Worm (Caenorhabditis elegans) whole organism, L4 larva: ENCODE data around the gene F22F7.3.

Source experiments
- F49E8.2 ChIP-seq: sonication (generic microtip); optimal IDR thresholded peaks from 2 replicates; lab custom pipeline; 2016; ENCODE audit warnings: missing compliant biosample characterization, mild to moderate bottlenecking, missing genetic modification characterization, borderline replicate concordance
- R02D3.7 ChIP-seq: fragments of 150-350 bp; sonication (generic microtip); optimal IDR thresholded peaks from 3 replicates; lab custom pipeline; 2014; ENCODE audit warnings: missing biosample characterization, missing genetic modification characterization
- jun-1 ChIP-seq: fragments of 150-350 bp; optimal IDR thresholded peaks from 2 replicates; lab custom pipeline; 2014; ENCODE audit warnings: missing biosample characterization, missing genetic modification reagents, missing genetic modification characterization
- lin-15B ChIP-seq: fragments of 150-350 bp; sonication (generic microtip); optimal IDR thresholded peaks from 3 replicates; lab custom pipeline; 2014; ENCODE audit warnings: missing biosample characterization, missing genetic modification characterization
- nhr-48 ChIP-seq: sonication (generic microtip); optimal IDR thresholded peaks from 2 replicates; lab custom pipeline; 2016; ENCODE audit warnings: mild to moderate bottlenecking, missing genetic modification characterization, missing compliant biosample characterization
- nhr-77 ChIP-seq: fragments of 150-350 bp; optimal IDR thresholded peaks from 2 replicates; lab custom pipeline; 2014; ENCODE audit warnings: missing biosample characterization, missing genetic modification characterization
- unc-130 ChIP-seq: sonication (generic microtip); optimal IDR thresholded peaks from 2 replicates; lab custom pipeline; 2016; ENCODE audit warnings: missing genetic modification reagents, missing genetic modification characterization, missing compliant biosample characterization

DNA sequence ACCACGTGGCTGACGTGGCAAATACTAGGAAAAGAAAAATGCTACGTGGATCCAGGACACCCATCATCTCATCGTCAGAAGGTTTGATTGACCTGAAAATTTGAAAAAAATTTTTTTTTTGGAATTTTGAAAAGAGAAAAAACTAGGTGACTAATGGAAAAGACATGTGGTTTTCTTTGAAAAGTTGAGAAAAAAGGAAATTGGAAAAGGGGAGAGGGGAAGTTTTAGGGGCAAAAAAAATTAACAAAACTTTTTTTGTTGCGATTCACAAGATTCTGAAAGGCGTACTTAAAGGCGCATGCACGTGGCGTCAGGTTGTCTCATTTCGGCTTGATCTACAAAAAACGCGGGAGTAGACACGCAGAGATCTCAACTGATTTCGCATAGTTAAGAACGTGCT, 37.7 kb upstream of the F22F7.3 start, which contains the start of gene Y40B10A.9:
- TF ChIP-seq jun-1 (tag; lab: Kevin White, UChicago) (no peak), unc-130 (GFP tag; lab: Kevin White, UChicago) (no peak), F49E8.2 (no peak), R02D3.7 (tag; lab: Kevin White, UChicago) (no peak), nhr-77 (tag; lab: Kevin White, UChicago) (no peak), lin-15B (tag; lab: Kevin White, UChicago) (no peak), nhr-48 (tag; lab: Kevin White, UChicago) (no peak)
